Fruit fly (Drosophila melanogaster) whole organism, embryonic: ENCODE results near the gene Rab5.
A peak's percentile ranks its signal among the peaks of the same experiment; 100 is the strongest.

Experiments
- B-H1 ChIP-seq: fragments of 200-800 bp; sonication (Bioruptor generic); IDR thresholded peaks from 3 replicates; pipeline ENCODE4 v1.3.6; 2022; ENCODE audit warnings: missing biosample characterization, missing genetic modification characterization
- CG10321 ChIP-seq: fragments of 200-800 bp; sonication (Bioruptor generic); IDR thresholded peaks from 2 replicates; pipeline ENCODE4 v1.3.6; 2022; ENCODE audit warnings: missing biosample characterization, missing genetic modification characterization
- CG10654 ChIP-seq: fragments of 200-800 bp; sonication (Bioruptor generic); optimal IDR thresholded peaks from 2 replicates; lab custom pipeline; 2016; ENCODE audit warnings: missing biosample characterization, missing genetic modification characterization
- CG12155 ChIP-seq: fragments of 200-800 bp; sonication (Bioruptor generic); optimal IDR thresholded peaks from 3 replicates; lab custom pipeline; 2016; ENCODE audit warnings: missing biosample characterization, missing genetic modification characterization
- CG13296 ChIP-seq: fragments of 200-800 bp; sonication (Bioruptor generic); optimal IDR thresholded peaks from 3 replicates; lab custom pipeline; 2018; ENCODE audit warnings: missing biosample characterization, mild to moderate bottlenecking, missing genetic modification characterization
- CG13424 ChIP-seq: fragments of 200-800 bp; sonication (Bioruptor generic); optimal IDR thresholded peaks from 2 replicates; lab custom pipeline; 2019; ENCODE audit warnings: missing biosample characterization, mild to moderate bottlenecking, missing genetic modification characterization, moderate library complexity
- CG13775 ChIP-seq: fragments of 200-800 bp; sonication (Bioruptor generic); optimal IDR thresholded peaks from 3 replicates; lab custom pipeline; 2017; ENCODE audit warnings: missing biosample characterization, mild to moderate bottlenecking, missing genetic modification characterization
- CG14050 ChIP-seq: fragments of 200-800 bp; sonication (Bioruptor generic); IDR thresholded peaks from 3 replicates; pipeline ENCODE4 v1.3.6; 2022; ENCODE audit warnings: missing biosample characterization, missing genetic modification characterization
- CG14710 ChIP-seq: fragments of 200-800 bp; sonication (Bioruptor generic); optimal IDR thresholded peaks from 3 replicates; lab custom pipeline; 2019; ENCODE audit warnings: missing biosample characterization, mild to moderate bottlenecking, missing genetic modification characterization, moderate library complexity
- CG1792 ChIP-seq: fragments of 200-800 bp; sonication (Bioruptor generic); optimal IDR thresholded peaks from 2 replicates; lab custom pipeline; 2016; ENCODE audit warnings: missing biosample characterization, missing genetic modification characterization
- CG2120 ChIP-seq: fragments of 200-800 bp; sonication (Bioruptor generic); optimal IDR thresholded peaks from 3 replicates; lab custom pipeline; 2016; ENCODE audit warnings: missing biosample characterization, missing genetic modification characterization
- CG2678 ChIP-seq: fragments of 200-800 bp; sonication (Bioruptor generic); optimal IDR thresholded peaks from 3 replicates; lab custom pipeline; 2019; ENCODE audit warnings: missing biosample characterization, mild to moderate bottlenecking, missing genetic modification characterization, moderate library complexity
- CG31441 ChIP-seq: fragments of 200-800 bp; sonication (Bioruptor generic); IDR thresholded peaks from 2 replicates; pipeline ENCODE4 v1.3.6; 2022; ENCODE audit warnings: missing biosample characterization, missing genetic modification characterization
- CG33557 ChIP-seq: fragments of 200-800 bp; sonication (Bioruptor generic); optimal IDR thresholded peaks from 2 replicates; lab custom pipeline; 2019; ENCODE audit warnings: missing biosample characterization, mild to moderate bottlenecking, missing genetic modification characterization, moderate library complexity
- CG34422 ChIP-seq: fragments of 200-800 bp; sonication (Bioruptor generic); IDR thresholded peaks from 3 replicates; pipeline ENCODE4 v1.3.6; 2022; ENCODE audit warnings: missing biosample characterization, missing genetic modification characterization
- CG3726 ChIP-seq: fragments of 200-800 bp; sonication (Bioruptor generic); IDR thresholded peaks from 3 replicates; pipeline ENCODE4, ENCODE4 v1.3.6; 2022; ENCODE audit warnings: missing biosample characterization, missing genetic modification characterization
- CG3847 ChIP-seq: fragments of 200-800 bp; sonication (Bioruptor generic); IDR thresholded peaks from 2 replicates; pipeline ENCODE4 v1.3.6; 2022; ENCODE audit warnings: missing biosample characterization, missing genetic modification characterization
- CG4404 ChIP-seq: fragments of 200-800 bp; sonication (Bioruptor generic); IDR thresholded peaks from 2 replicates; pipeline ENCODE4 v1.3.6; 2022; ENCODE audit warnings: missing biosample characterization, missing genetic modification characterization
- CG6254 ChIP-seq: fragments of 200-800 bp; sonication (Bioruptor generic); optimal IDR thresholded peaks from 3 replicates; lab custom pipeline; 2017; ENCODE audit warnings: mild to moderate bottlenecking, missing biosample characterization, missing genetic modification reagents, missing genetic modification characterization
- CG9727 ChIP-seq: fragments of 200-800 bp; sonication (Bioruptor generic); optimal IDR thresholded peaks from 3 replicates; lab custom pipeline; 2017; ENCODE audit warnings: missing biosample characterization, mild to moderate bottlenecking, missing genetic modification characterization
- Dbx ChIP-seq: fragments of 200-800 bp; sonication (Bioruptor generic); IDR thresholded peaks from 3 replicates; pipeline ENCODE4 v1.3.6; 2022; ENCODE audit warnings: missing biosample characterization, missing genetic modification characterization
- Dek ChIP-seq: fragments of 200-800 bp; sonication (Bioruptor generic); optimal IDR thresholded peaks from 3 replicates; lab custom pipeline; 2019; ENCODE audit warnings: missing biosample characterization, mild to moderate bottlenecking, missing genetic modification characterization, moderate library complexity
- Fer3 ChIP-seq: fragments of 200-800 bp; sonication (Bioruptor generic); optimal IDR thresholded peaks from 2 replicates; lab custom pipeline; 2018; ENCODE audit warnings: missing biosample characterization, mild to moderate bottlenecking, missing genetic modification characterization, moderate library complexity
- Hmr ChIP-seq: fragments of 200-800 bp; sonication (Bioruptor generic); optimal IDR thresholded peaks from 3 replicates; lab custom pipeline; 2017; ENCODE audit warnings: mild to moderate bottlenecking, missing biosample characterization, missing genetic modification reagents, missing genetic modification characterization
- Meics ChIP-seq: fragments of 200-800 bp; sonication (Bioruptor generic); optimal IDR thresholded peaks from 2 replicates; lab custom pipeline; 2017; ENCODE audit warnings: missing biosample characterization, mild to moderate bottlenecking, missing genetic modification characterization
- Mes4 ChIP-seq: fragments of 200-800 bp; sonication (Bioruptor generic); optimal IDR thresholded peaks from 2 replicates; lab custom pipeline; 2016; ENCODE audit warnings: missing biosample characterization, missing genetic modification characterization
- Nf-YB ChIP-seq: fragments of 200-800 bp; sonication (Bioruptor generic); optimal IDR thresholded peaks from 3 replicates; lab custom pipeline; 2019; ENCODE audit warnings: missing biosample characterization, mild to moderate bottlenecking, missing genetic modification characterization, moderate library complexity
- Opbp ChIP-seq: fragments of 200-800 bp; sonication (Bioruptor generic); IDR thresholded peaks from 3 replicates; pipeline ENCODE4 v1.3.6; 2022; ENCODE audit warnings: missing biosample characterization, missing genetic modification characterization; ENCODE audit not compliant: partially characterized antibody
- Ptx1 ChIP-seq: fragments of 200-800 bp; sonication (Bioruptor generic); IDR thresholded peaks from 2 replicates; pipeline ENCODE4 v1.3.6; 2022; ENCODE audit warnings: missing biosample characterization, missing genetic modification characterization
- Sox102F ChIP-seq: fragments of 200-800 bp; sonication (Bioruptor generic); optimal IDR thresholded peaks from 2 replicates; lab custom pipeline; 2018; ENCODE audit warnings: missing biosample characterization, mild to moderate bottlenecking, missing genetic modification characterization, moderate library complexity
- Xbp1 ChIP-seq: fragments of 200-800 bp; sonication (Bioruptor generic); optimal IDR thresholded peaks from 3 replicates; lab custom pipeline; 2016; ENCODE audit warnings: missing biosample characterization, mild to moderate bottlenecking, missing genetic modification characterization
- abd-A ChIP-seq: fragments of 200-800 bp; sonication (Bioruptor generic); optimal IDR thresholded peaks from 3 replicates; lab custom pipeline; 2019; ENCODE audit warnings: missing biosample characterization, mild to moderate bottlenecking, missing genetic modification characterization, moderate library complexity
- ap ChIP-seq: fragments of 200-800 bp; sonication (Bioruptor generic); IDR thresholded peaks from 2 replicates; pipeline ENCODE4 v1.3.6; 2022; ENCODE audit warnings: missing biosample characterization, missing genetic modification characterization
- cato ChIP-seq: fragments of 200-800 bp; sonication (Bioruptor generic); optimal IDR thresholded peaks from 2 replicates; lab custom pipeline; 2016; ENCODE audit warnings: missing biosample characterization, missing genetic modification characterization, borderline replicate concordance
- ci ChIP-seq: fragments of 200-800 bp; sonication (Bioruptor generic); IDR thresholded peaks from 3 replicates; pipeline ENCODE4 v1.3.6; 2022; ENCODE audit warnings: missing biosample characterization, missing genetic modification characterization
- dmrt99B ChIP-seq: fragments of 200-800 bp; sonication (Bioruptor generic); optimal IDR thresholded peaks from 2 replicates; lab custom pipeline; 2018; ENCODE audit warnings: missing biosample characterization, mild to moderate bottlenecking, missing genetic modification characterization, moderate library complexity
- exex ChIP-seq: fragments of 200-800 bp; sonication (Bioruptor generic); optimal IDR thresholded peaks from 4 replicates; lab custom pipeline; 2018; ENCODE audit warnings: missing biosample characterization, mild to moderate bottlenecking, missing genetic modification characterization, moderate library complexity
- hkb ChIP-seq, 2 experiments: fragments of 200-800 bp in 1 of 2; fragments of >200 bp in 1 of 2; sonication (Bioruptor generic) in 1 of 2; IDR thresholded peaks in 1 of 2; optimal IDR thresholded peaks in 1 of 2; 2 replicates each; pipeline versions ENCODE4 v1.3.6 to Lab custom; 2017 to 2022; ENCODE audit warnings: missing biosample characterization in 1 of 2, missing genetic modification characterization in 1 of 2
- inv ChIP-seq: fragments of 200-800 bp; sonication (Bioruptor generic); IDR thresholded peaks from 2 replicates; pipeline ENCODE4 v1.3.6; 2022; ENCODE audit warnings: missing biosample characterization, missing genetic modification characterization; ENCODE audit not compliant: partially characterized antibody
- mirr ChIP-seq: fragments of 200-800 bp; sonication (Bioruptor generic); optimal IDR thresholded peaks from 3 replicates; lab custom pipeline; 2018; ENCODE audit warnings: missing biosample characterization, mild to moderate bottlenecking, missing genetic modification characterization
- peb ChIP-seq: fragments of 200-800 bp; sonication (Bioruptor generic); IDR thresholded peaks from 2 replicates; pipeline ENCODE4 v1.3.6; 2022; ENCODE audit warnings: missing biosample characterization, missing genetic modification characterization
- prd ChIP-seq, 3 experiments: fragments of >200 bp in 2 of 3; fragments of 200-800 bp in 1 of 3; sonication (Bioruptor generic) in 1 of 3; optimal IDR thresholded peaks in 2 of 3; IDR thresholded peaks in 1 of 3; 2 replicates in 2 of 3; 3 replicates in 1 of 3; pipeline versions ENCODE4 v1.3.6 to Lab custom; 2017 to 2022; ENCODE audit warnings: missing biosample characterization in 1 of 3, missing genetic modification characterization in 1 of 3
- scrt ChIP-seq: fragments of 200-800 bp; sonication (Bioruptor generic); optimal IDR thresholded peaks from 2 replicates; lab custom pipeline; 2018; ENCODE audit warnings: missing biosample characterization, mild to moderate bottlenecking, missing genetic modification characterization, moderate library complexity
- sisA ChIP-seq: fragments of 200-800 bp; sonication (Bioruptor generic); IDR thresholded peaks from 2 replicates; pipeline ENCODE4 v1.3.6; 2022; ENCODE audit warnings: missing biosample characterization, missing genetic modification characterization
- sqz ChIP-seq: fragments of 200-800 bp; sonication (Bioruptor generic); optimal IDR thresholded peaks from 3 replicates; lab custom pipeline; 2018; ENCODE audit warnings: missing biosample characterization, mild to moderate bottlenecking, missing genetic modification characterization
- sug ChIP-seq: fragments of 200-800 bp; optimal IDR thresholded peaks from 2 replicates; lab custom pipeline; 2019; ENCODE audit warnings: missing biosample characterization, mild to moderate bottlenecking, missing genetic modification characterization, moderate library complexity
- tio ChIP-seq: fragments of 200-800 bp; sonication (Bioruptor generic); optimal IDR thresholded peaks from 2 replicates; lab custom pipeline; 2017; ENCODE audit warnings: missing biosample characterization, missing genetic modification characterization, inconsistent platforms
- unpg ChIP-seq: fragments of 200-800 bp; sonication (Bioruptor generic); optimal IDR thresholded peaks from 3 replicates; lab custom pipeline; 2018; ENCODE audit warnings: missing biosample characterization, mild to moderate bottlenecking, missing genetic modification characterization, moderate library complexity
- zen ChIP-seq: fragments of 200-800 bp; sonication (Bioruptor generic); optimal IDR thresholded peaks from 3 replicates; lab custom pipeline; 2018; ENCODE audit warnings: missing biosample characterization, mild to moderate bottlenecking, missing genetic modification characterization, moderate library complexity
- zen2 ChIP-seq: fragments of 200-800 bp; sonication (Bioruptor generic); IDR thresholded peaks from 3 replicates; pipeline ENCODE4 v1.3.6; 2022; ENCODE audit warnings: missing biosample characterization, missing genetic modification characterization; ENCODE audit not compliant: partially characterized antibody

Gene Rab5

dm6 chr2L:2348479-2348878 lies 16.6 kb downstream of the Rab5 start (continued):
- peak; percentile 60; the same call in 1 of the 3 replicates for TF ChIP-seq Dbx (GFP tag; lab: Robert Waterston, UW)
- TF ChIP-seq zen, result peak; percentile 32
- 0 out of 3 replicates have a peak, but pooled peaks have one; percentile 47 for TF ChIP-seq CG3726 (GFP tag; lab: Robert Waterston, UW)
- TF ChIP-seq hkb (optimal IDR thresholded peaks at IDR 0.05; lab: Kevin White, UChicago), result no peak
- 0 out of 2 replicates have a peak, but pooled peaks have one; percentile 38 for TF ChIP-seq hkb (GFP tag; IDR thresholded peaks at IDR 0.05; lab: Robert Waterston, UW)
- TF ChIP-seq mirr, result no peak
- no peak for TF ChIP-seq CG34422 (GFP tag; lab: Robert Waterston, UW)
- peak; percentile 22; the same call in 1 of the 3 replicates for TF ChIP-seq CG14050 (GFP tag; lab: Robert Waterston, UW)
- TF ChIP-seq dmrt99B (tag; lab: Kevin White, UChicago), result peak; percentile 53
- peak; percentile 41 for TF ChIP-seq CG13296 (GFP tag; lab: Kevin White, UChicago)
- no peak for TF ChIP-seq inv (GFP tag; lab: Robert Waterston, UW)
- no peak for TF ChIP-seq peb (GFP tag; lab: Robert Waterston, UW)
- TF ChIP-seq ap (GFP tag; lab: Robert Waterston, UW), result no peak
- TF ChIP-seq Nf-YB (GFP tag; lab: Kevin White, UChicago), result no peak
- no peak for TF ChIP-seq sug (tag; lab: Kevin White, UChicago)
- TF ChIP-seq CG4404, result peak; percentile 51
- TF ChIP-seq scrt (GFP tag; lab: Kevin White, UChicago), result peak; percentile 42
- no peak for TF ChIP-seq zen2 (GFP tag; lab: Robert Waterston, UW)
- peak; percentile 47 for TF ChIP-seq Fer3 (tag; lab: Kevin White, UChicago)
- TF ChIP-seq exex (tag; lab: Kevin White, UChicago), result peak; percentile 12
- peak; percentile 75 for TF ChIP-seq abd-A
- peak; percentile 17 for TF ChIP-seq Xbp1 (GFP tag; lab: Kevin White, UChicago)
- peak; percentile 10 for TF ChIP-seq tio
- TF ChIP-seq CG31441 (GFP tag; lab: Robert Waterston, UW), result peak; percentile 45; the same call in 1 of the 2 replicates
- TF ChIP-seq CG2120, result peak; percentile 53
- peak; percentile 33 for TF ChIP-seq CG13775 (GFP tag; lab: Kevin White, UChicago)
- peak; percentile 20 for TF ChIP-seq Dek (tag; lab: Kevin White, UChicago)
- TF ChIP-seq prd (optimal IDR thresholded peaks at IDR 0.05; lab: Kevin White, UChicago), result no peak
- peak; percentile 56; the same call in 2 of the 3 replicates for TF ChIP-seq prd (GFP tag; IDR thresholded peaks at IDR 0.05; lab: Robert Waterston, UW)
- peak; percentile 52 for TF ChIP-seq CG13424 (tag; lab: Kevin White, UChicago)
- TF ChIP-seq ci (GFP tag; lab: Robert Waterston, UW), result peak; percentile 58; the same call in 1 of the 3 replicates
- TF ChIP-seq CG9727, result peak; percentile 53

- TF ChIP-seq CG6254 (no peak), CG12155 (GFP tag; lab: Kevin White, UChicago) (no peak), CG10321 (GFP tag; lab: Robert Waterston, UW) (no peak), CG3847 (peak; percentile 34), CG1792 (no peak), Meics (peak; percentile 5), CG14710 (no peak), B-H1 (GFP tag; lab: Robert Waterston, UW) (no peak), Ptx1 (GFP tag; lab: Robert Waterston, UW) (no peak), Opbp (GFP tag; lab: Robert Waterston, UW) (no peak), cato (GFP tag; lab: Kevin White, UChicago) (no peak), Mes4 (GFP tag; lab: Kevin White, UChicago) (no peak), sisA (peak; percentile 15; the same call in 1 of the 2 replicates), Hmr (peak; percentile 24), CG33557 (GFP tag; lab: Kevin White, UChicago) (no peak), unpg (GFP tag; lab: Kevin White, UChicago) (no peak), CG10654 (GFP tag; lab: Kevin White, UChicago) (no peak), CG2678 (tag; lab: Kevin White, UChicago) (peak; percentile 36), sqz (no peak), Sox102F (GFP tag; lab: Kevin White, UChicago) (no peak)
Measured at dm6 chr2L:2314165-2314564, 50.9 kb downstream of the Rab5 start.
